Worm (Caenorhabditis elegans): ENCODE measurements around the gene ugt-44.
A peak's percentile ranks its signal among the peaks of the same experiment; 100 is the strongest.

ugt-44 gene

ce11 chrIV:10503750-10504232 lies 34.2 kb downstream of the ugt-44 start (continued):
- TF ChIP-seq lin-1 (GFP tag; IDR thresholded peaks at IDR 0.05) (no peak), ceh-20 (GFP tag; IDR thresholded peaks at IDR 0.05) (no peak), egl-43 (GFP tag; IDR thresholded peaks at IDR 0.05) (peak; percentile 79), Y48G9A.11 (GFP tag; IDR thresholded peaks at IDR 0.05) (no peak), spr-1 (tag; optimal IDR thresholded peaks at IDR 0.05) (peak; percentile 3), unc-130 (GFP tag; optimal IDR thresholded peaks at IDR 0.05) (no peak), ceh-44 (GFP tag; IDR thresholded peaks at IDR 0.05) (no peak), daf-8 (GFP tag; IDR thresholded peaks at IDR 0.05) (no peak)

DNA sequence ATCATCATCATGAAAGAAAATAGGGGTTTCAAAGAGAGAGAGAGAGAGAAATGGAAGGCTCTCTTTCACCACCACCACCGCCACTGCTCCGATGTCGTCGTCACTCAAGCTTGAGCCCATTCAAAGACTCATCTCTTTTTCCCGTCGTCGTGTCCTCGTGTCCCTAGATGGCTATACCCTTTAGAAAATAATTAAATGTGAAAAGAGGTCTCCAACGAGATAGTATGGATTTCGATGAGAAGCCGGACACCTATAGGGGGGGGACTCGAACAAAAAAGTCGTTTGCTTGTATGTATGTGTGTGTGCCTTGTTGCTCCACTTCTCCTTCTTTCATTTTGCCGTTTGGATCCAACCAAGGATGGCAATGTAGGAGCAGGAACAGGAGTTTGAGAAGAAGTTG lies 35.5 kb downstream of the ugt-44 start:
- TF ChIP-seq unc-62 (GFP tag; optimal IDR thresholded peaks at IDR 0.05 in 1 of 2) (peak in 1 of 2 experiments; percentile 54), unc-62 (tag; optimal IDR thresholded peaks at IDR 0.05) (no peak), ctbp-1 (GFP tag; IDR thresholded peaks at IDR 0.05) (peak; percentile 19; the same call in 1 of the 2 replicates), rbr-2 (tag; optimal IDR thresholded peaks at IDR 0.05) (no peak), daf-12 (tag; optimal IDR thresholded peaks at IDR 0.05) (no peak), egl-43 (GFP tag; IDR thresholded peaks at IDR 0.05) (no peak), vab-7 (GFP tag; IDR thresholded peaks at IDR 0.05) (no peak), lsy-2 (tag; optimal IDR thresholded peaks at IDR 0.05) (peak in 1 of 2 experiments; percentile 29), spr-1 (tag; optimal IDR thresholded peaks at IDR 0.05) (no peak), mep-1 (tag; optimal IDR thresholded peaks at IDR 0.05) (peak; percentile 23), aha-1 (tag) (peak; percentile 19)

ce11 chrIV:10506016-10506415 lies 36.5 kb downstream of the ugt-44 start:
- TF ChIP-seq D1046.2 (GFP tag; IDR thresholded peaks at IDR 0.05) (no peak), nhr-28 (tag; optimal IDR thresholded peaks at IDR 0.05) (peak; percentile 31), pqm-1 (tag; optimal IDR thresholded peaks at IDR 0.05) (peak; percentile 8), egl-43 (GFP tag; IDR thresholded peaks at IDR 0.05) (0 out of 2 replicates have a peak, but pooled peaks have one; percentile 40), hlh-11 (tag; optimal IDR thresholded peaks at IDR 0.05) (peak; percentile 48), aha-1 (tag) (peak; percentile 87), dmd-6 (GFP tag; IDR thresholded peaks at IDR 0.05) (peak; percentile 21), tag-97 (GFP tag; IDR thresholded peaks at IDR 0.05) (no peak)

ce11 chrIV:10507586-10507985 lies 38.0 kb downstream of the ugt-44 start:
- TF ChIP-seq ces-1 (GFP tag; optimal IDR thresholded peaks at IDR 0.05) (peak; percentile 65), unc-39 (tag; optimal IDR thresholded peaks at IDR 0.05) (no peak), dmd-6 (GFP tag; IDR thresholded peaks at IDR 0.05) (peak; percentile 10; the same call in 1 of the 2 replicates), Y5F2A.4 (GFP tag; optimal IDR thresholded peaks at IDR 0.05) (no peak), mep-1 (tag; optimal IDR thresholded peaks at IDR 0.05) (peak; percentile 13), hlh-30 (tag; optimal IDR thresholded peaks at IDR 0.05; ENCODE audit: insufficient read depth) (peak; percentile 7), lsy-2 (tag; optimal IDR thresholded peaks at IDR 0.05) (peak in 1 of 2 experiments; percentile 44), fkh-10 (GFP tag; optimal IDR thresholded peaks at IDR 0.05) (peak; percentile 83), aha-1 (tag) (peak; percentile 74), mes-2 (tag; optimal IDR thresholded peaks at IDR 0.05; ENCODE audit: poor library complexity, severe bottlenecking) (no peak), ctbp-1 (GFP tag; IDR thresholded peaks at IDR 0.05) (peak; percentile 57), F37D6.2 (tag; optimal IDR thresholded peaks at IDR 0.05) (peak; percentile 11)

- no peak for TF ChIP-seq attf-4 (tag; optimal IDR thresholded peaks at IDR 0.05)
- TF ChIP-seq rbr-2 (tag; optimal IDR thresholded peaks at IDR 0.05): no peak
- peak; percentile 92 for TF ChIP-seq aha-1 (tag)
- no peak for TF ChIP-seq hmg-1.1 (GFP tag; IDR thresholded peaks at IDR 0.05)
- peak; percentile 74 for TF ChIP-seq nhr-48 (tag; optimal IDR thresholded peaks at IDR 0.05)
- TF ChIP-seq F26F4.8 (GFP tag; conservative IDR thresholded peaks at IDR 0.05): no peak
- TF ChIP-seq ZK337.2 (GFP tag; IDR thresholded peaks at IDR 0.05): no peak
- no peak for TF ChIP-seq skn-1 (tag; optimal IDR thresholded peaks at IDR 0.05)
- peak; percentile 61 for TF ChIP-seq nhr-102 (tag; optimal IDR thresholded peaks at IDR 0.05)
- no peak for TF ChIP-seq duxl-1 (tag; optimal IDR thresholded peaks at IDR 0.05; ENCODE audit: poor library complexity)
- TF ChIP-seq daf-8 (GFP tag; IDR thresholded peaks at IDR 0.05): no peak
- no peak for TF ChIP-seq Y105C5A.15 (GFP tag; IDR thresholded peaks at IDR 0.05)
- peak; percentile 18 for TF ChIP-seq T20F7.1 (GFP tag; optimal IDR thresholded peaks at IDR 0.05)
- no peak for TF ChIP-seq nhr-111 (GFP tag; optimal IDR thresholded peaks at IDR 0.05)
- no peak for TF ChIP-seq tag-97 (GFP tag; IDR thresholded peaks at IDR 0.05)
- TF ChIP-seq mep-1 (tag; optimal IDR thresholded peaks at IDR 0.05): peak; percentile 48
- TF ChIP-seq zip-11 (GFP tag; IDR thresholded peaks at IDR 0.05): no peak
- TF ChIP-seq mxl-3 (GFP tag; optimal IDR thresholded peaks at IDR 0.05): peak; percentile 32
- no peak for TF ChIP-seq F10B5.3 (tag; optimal IDR thresholded peaks at IDR 0.05)
- TF ChIP-seq fkh-10 (GFP tag; optimal IDR thresholded peaks at IDR 0.05): peak; percentile 37
Measured at ce11 chrIV:10511432-10511831, 41.9 kb downstream of the ugt-44 start.

All from whole organism, L4 larva.